Fruit fly (Drosophila melanogaster) whole organism, embryonic: ENCODE data around the gene CG43245.

Experiments used
- Asciz ChIP-seq: fragments of 200-800 bp; sonication (Bioruptor generic); optimal IDR thresholded peaks from 2 replicates; lab custom pipeline; 2017; ENCODE audit warnings: missing biosample characterization, mild to moderate bottlenecking, missing genetic modification characterization, missing genetic modification reagents
- Atf6 ChIP-seq: fragments of 200-800 bp; sonication (Bioruptor generic); IDR thresholded peaks from 2 replicates; pipeline ENCODE4 v1.3.6; 2022; ENCODE audit warnings: missing biosample characterization, missing genetic modification characterization
- Awh ChIP-seq: fragments of 200-800 bp; sonication (Bioruptor generic); IDR thresholded peaks from 2 replicates; pipeline ENCODE4, ENCODE4 v1.3.6; 2022; ENCODE audit warnings: missing biosample characterization, missing genetic modification characterization
- Bdp1 ChIP-seq: fragments of 200-800 bp; sonication (Bioruptor generic); optimal IDR thresholded peaks from 3 replicates; lab custom pipeline; 2016; ENCODE audit warnings: missing biosample characterization, missing genetic modification characterization
- CG10321 ChIP-seq: fragments of 200-800 bp; sonication (Bioruptor generic); IDR thresholded peaks from 2 replicates; pipeline ENCODE4 v1.3.6; 2022; ENCODE audit warnings: missing biosample characterization, missing genetic modification characterization
- CG10565 ChIP-seq: fragments of 200-800 bp; sonication (Bioruptor generic); optimal IDR thresholded peaks from 3 replicates; lab custom pipeline; 2016; ENCODE audit warnings: missing biosample characterization, mild to moderate bottlenecking, missing genetic modification characterization
- CG11456 ChIP-seq: fragments of 200-800 bp; sonication (Bioruptor generic); IDR thresholded peaks from 3 replicates; pipeline ENCODE4 v1.3.6; 2022; ENCODE audit warnings: missing biosample characterization, missing genetic modification characterization
- CG11723 ChIP-seq: fragments of 200-800 bp; sonication (Bioruptor generic); optimal IDR thresholded peaks from 2 replicates; lab custom pipeline; 2017; ENCODE audit warnings: missing biosample characterization, mild to moderate bottlenecking, missing genetic modification characterization
- CG12744 ChIP-seq: fragments of 200-800 bp; sonication (Bioruptor generic); optimal IDR thresholded peaks from 2 replicates; lab custom pipeline; 2016; ENCODE audit warnings: missing biosample characterization, missing genetic modification characterization
- CG13624 ChIP-seq: fragments of 200-800 bp; sonication (Bioruptor generic); optimal IDR thresholded peaks from 2 replicates; lab custom pipeline; 2016; ENCODE audit warnings: missing biosample characterization, missing genetic modification characterization
- CG15479 ChIP-seq: fragments of 200-800 bp; sonication (Bioruptor generic); optimal IDR thresholded peaks from 3 replicates; lab custom pipeline; 2019; ENCODE audit warnings: missing biosample characterization, mild to moderate bottlenecking, missing genetic modification characterization, moderate library complexity
- CG1602 ChIP-seq: fragments of 200-800 bp; sonication (Bioruptor generic); optimal IDR thresholded peaks from 3 replicates; lab custom pipeline; 2016; ENCODE audit warnings: missing biosample characterization, missing genetic modification characterization
- CG16815 ChIP-seq: fragments of 200-800 bp; sonication (Bioruptor generic); optimal IDR thresholded peaks from 3 replicates; lab custom pipeline; 2017; ENCODE audit warnings: missing biosample characterization, mild to moderate bottlenecking, missing genetic modification characterization
- CG17361 ChIP-seq: fragments of 200-800 bp; sonication (Bioruptor generic); IDR thresholded peaks from 3 replicates; pipeline ENCODE4 v1.3.6; 2022; ENCODE audit warnings: missing biosample characterization, missing genetic modification characterization
- CG1792 ChIP-seq: fragments of 200-800 bp; sonication (Bioruptor generic); optimal IDR thresholded peaks from 2 replicates; lab custom pipeline; 2016; ENCODE audit warnings: missing biosample characterization, missing genetic modification characterization
- CG3163 ChIP-seq: fragments of 200-800 bp; sonication (Bioruptor generic); optimal IDR thresholded peaks from 3 replicates; lab custom pipeline; 2016; ENCODE audit warnings: missing biosample characterization, missing genetic modification characterization
- CG42726 ChIP-seq: fragments of 200-800 bp; sonication (Bioruptor generic); IDR thresholded peaks from 2 replicates; pipeline ENCODE4 v1.3.6; 2022; ENCODE audit warnings: missing biosample characterization, missing genetic modification characterization; ENCODE audit not compliant: partially characterized antibody
- CG5245 ChIP-seq: fragments of 200-800 bp; sonication (Bioruptor generic); optimal IDR thresholded peaks from 3 replicates; lab custom pipeline; 2016; ENCODE audit warnings: missing biosample characterization, missing genetic modification characterization
- CG6175 ChIP-seq: fragments of 200-800 bp; sonication (Bioruptor generic); IDR thresholded peaks from 3 replicates; pipeline ENCODE4 v1.3.6; 2022; ENCODE audit warnings: missing biosample characterization, missing genetic modification characterization
- CG7556 ChIP-seq: fragments of 200-800 bp; sonication (Bioruptor generic); optimal IDR thresholded peaks from 2 replicates; lab custom pipeline; 2017; ENCODE audit warnings: missing biosample characterization, mild to moderate bottlenecking, missing genetic modification characterization
- CG7963 ChIP-seq: fragments of 200-800 bp; sonication (Bioruptor generic); IDR thresholded peaks from 3 replicates; pipeline ENCODE4 v1.3.6; 2022; ENCODE audit warnings: missing biosample characterization, missing genetic modification characterization; ENCODE audit not compliant: partially characterized antibody
- Doc3 ChIP-seq: fragments of 200-800 bp; sonication (Bioruptor generic); IDR thresholded peaks from 3 replicates; pipeline ENCODE4 v1.3.6; 2022; ENCODE audit warnings: missing biosample characterization, missing genetic modification characterization; ENCODE audit not compliant: partially characterized antibody
- Dref ChIP-seq: fragments of 200-800 bp; sonication (Bioruptor generic); IDR thresholded peaks from 2 replicates; pipeline ENCODE4 v1.3.6; 2022; ENCODE audit warnings: missing biosample characterization, missing genetic modification characterization
- Gug ChIP-seq: fragments of 200-800 bp; sonication (Bioruptor generic); IDR thresholded peaks from 4 replicates; pipeline ENCODE4 v1.3.6; 2022; ENCODE audit warnings: missing biosample characterization, missing genetic modification characterization
- HmgZ ChIP-seq: fragments of 200-800 bp; sonication (Bioruptor generic); optimal IDR thresholded peaks from 2 replicates; lab custom pipeline; 2018; ENCODE audit warnings: missing biosample characterization, mild to moderate bottlenecking, missing genetic modification characterization
- Hmr ChIP-seq: fragments of 200-800 bp; sonication (Bioruptor generic); optimal IDR thresholded peaks from 3 replicates; lab custom pipeline; 2017; ENCODE audit warnings: mild to moderate bottlenecking, missing biosample characterization, missing genetic modification reagents, missing genetic modification characterization
- Hr78 ChIP-seq, 2 experiments: fragments of 200-800 bp in 1 of 2; fragments of >200 bp in 1 of 2; sonication (Bioruptor generic) in 1 of 2; optimal IDR thresholded peaks; 2 replicates each; lab custom pipeline; 2017 to 2019; ENCODE audit warnings: missing biosample characterization in 2 of 2, missing genetic modification characterization in 2 of 2, mild to moderate bottlenecking in 1 of 2, moderate library complexity in 1 of 2
- NFAT ChIP-seq: fragments of 200-800 bp; sonication (Bioruptor generic); IDR thresholded peaks from 2 replicates; pipeline ENCODE4 v1.3.6; 2022; ENCODE audit warnings: missing biosample characterization, missing genetic modification characterization
- Opbp ChIP-seq: fragments of 200-800 bp; sonication (Bioruptor generic); IDR thresholded peaks from 3 replicates; pipeline ENCODE4 v1.3.6; 2022; ENCODE audit warnings: missing biosample characterization, missing genetic modification characterization; ENCODE audit not compliant: partially characterized antibody
- aop ChIP-seq: fragments of 200-800 bp; sonication (Bioruptor generic); IDR thresholded peaks from 2 replicates; pipeline ENCODE4 v1.3.6; 2022; ENCODE audit warnings: missing biosample characterization, missing genetic modification characterization
- ato ChIP-seq: fragments of 200-800 bp; sonication (Bioruptor generic); IDR thresholded peaks from 2 replicates; pipeline ENCODE4 v1.3.6; 2022; ENCODE audit warnings: missing biosample characterization, missing genetic modification characterization; ENCODE audit not compliant: partially characterized antibody
- br ChIP-seq: fragments of >200 bp; optimal IDR thresholded peaks from 2 replicates; lab custom pipeline; 2017
- btn ChIP-seq: fragments of 200-800 bp; sonication (Bioruptor generic); optimal IDR thresholded peaks from 2 replicates; lab custom pipeline; 2016; ENCODE audit warnings: missing biosample characterization, missing genetic modification characterization
- chif ChIP-seq, 2 experiments: fragments of 200-800 bp; sonication (Bioruptor generic); optimal IDR thresholded peaks; 3 replicates each; lab custom pipeline; 2016; ENCODE audit warnings: missing biosample characterization in 2 of 2, missing genetic modification characterization in 2 of 2
- chn ChIP-seq: fragments of 200-800 bp; sonication (Bioruptor generic); optimal IDR thresholded peaks from 2 replicates; lab custom pipeline; 2016; ENCODE audit warnings: missing biosample characterization, missing genetic modification characterization
- corto ChIP-seq: fragments of 200-800 bp; sonication (Bioruptor generic); optimal IDR thresholded peaks from 2 replicates; lab custom pipeline; 2016; ENCODE audit warnings: missing biosample characterization, mild to moderate bottlenecking, missing genetic modification characterization, moderate library complexity
- crp ChIP-seq, 2 experiments: fragments of 200-800 bp; sonication (Bioruptor generic); optimal IDR thresholded peaks; 2 replicates in 1 of 2; 3 replicates in 1 of 2; lab custom pipeline; 2017; ENCODE audit warnings: missing biosample characterization in 2 of 2, missing genetic modification characterization in 2 of 2, mild to moderate bottlenecking in 1 of 2, moderate library complexity in 1 of 2
- danr ChIP-seq: fragments of 200-800 bp; sonication (Bioruptor generic); IDR thresholded peaks from 2 replicates; pipeline ENCODE4 v1.3.6; 2022; ENCODE audit warnings: missing biosample characterization, missing genetic modification characterization
- fd102C ChIP-seq: fragments of 200-800 bp; sonication (Bioruptor generic); optimal IDR thresholded peaks from 2 replicates; lab custom pipeline; 2018; ENCODE audit warnings: missing biosample characterization, mild to moderate bottlenecking, missing genetic modification characterization, moderate library complexity
- fd96Cb ChIP-seq: fragments of 200-800 bp; sonication (Bioruptor generic); optimal IDR thresholded peaks from 2 replicates; lab custom pipeline; 2018; ENCODE audit warnings: missing biosample characterization, mild to moderate bottlenecking, missing genetic modification characterization, moderate library complexity
- ftz-f1 ChIP-seq: fragments of 200-800 bp; sonication (Bioruptor generic); optimal IDR thresholded peaks from 2 replicates; lab custom pipeline; 2016; ENCODE audit warnings: missing biosample characterization, missing genetic modification characterization
- gce ChIP-seq: fragments of 200-800 bp; sonication (Bioruptor generic); IDR thresholded peaks from 3 replicates; pipeline ENCODE4 v1.3.6; 2022; ENCODE audit warnings: missing biosample characterization, missing genetic modification characterization
- hkb ChIP-seq, 2 experiments: fragments of 200-800 bp in 1 of 2; fragments of >200 bp in 1 of 2; sonication (Bioruptor generic) in 1 of 2; IDR thresholded peaks in 1 of 2; optimal IDR thresholded peaks in 1 of 2; 2 replicates each; pipeline versions ENCODE4 v1.3.6 to Lab custom; 2017 to 2022; ENCODE audit warnings: missing biosample characterization in 1 of 2, missing genetic modification characterization in 1 of 2
- odd ChIP-seq: fragments of 200-800 bp; sonication (Bioruptor generic); optimal IDR thresholded peaks from 2 replicates; lab custom pipeline; 2017; ENCODE audit warnings: missing biosample characterization, mild to moderate bottlenecking, missing genetic modification characterization
- sens-2 ChIP-seq: fragments of 200-800 bp; sonication (Bioruptor generic); IDR thresholded peaks from 2 replicates; pipeline ENCODE4 v1.3.6; 2022; ENCODE audit warnings: missing biosample characterization, missing genetic modification characterization
- trem ChIP-seq: fragments of 200-800 bp; optimal IDR thresholded peaks from 3 replicates; lab custom pipeline; 2019; ENCODE audit warnings: missing biosample characterization, mild to moderate bottlenecking, missing genetic modification characterization, moderate library complexity
- unpg ChIP-seq: fragments of 200-800 bp; sonication (Bioruptor generic); optimal IDR thresholded peaks from 3 replicates; lab custom pipeline; 2018; ENCODE audit warnings: missing biosample characterization, mild to moderate bottlenecking, missing genetic modification characterization, moderate library complexity
- zen2 ChIP-seq: fragments of 200-800 bp; sonication (Bioruptor generic); IDR thresholded peaks from 3 replicates; pipeline ENCODE4 v1.3.6; 2022; ENCODE audit warnings: missing biosample characterization, missing genetic modification characterization; ENCODE audit not compliant: partially characterized antibody

The CG43245 gene

DNA sequence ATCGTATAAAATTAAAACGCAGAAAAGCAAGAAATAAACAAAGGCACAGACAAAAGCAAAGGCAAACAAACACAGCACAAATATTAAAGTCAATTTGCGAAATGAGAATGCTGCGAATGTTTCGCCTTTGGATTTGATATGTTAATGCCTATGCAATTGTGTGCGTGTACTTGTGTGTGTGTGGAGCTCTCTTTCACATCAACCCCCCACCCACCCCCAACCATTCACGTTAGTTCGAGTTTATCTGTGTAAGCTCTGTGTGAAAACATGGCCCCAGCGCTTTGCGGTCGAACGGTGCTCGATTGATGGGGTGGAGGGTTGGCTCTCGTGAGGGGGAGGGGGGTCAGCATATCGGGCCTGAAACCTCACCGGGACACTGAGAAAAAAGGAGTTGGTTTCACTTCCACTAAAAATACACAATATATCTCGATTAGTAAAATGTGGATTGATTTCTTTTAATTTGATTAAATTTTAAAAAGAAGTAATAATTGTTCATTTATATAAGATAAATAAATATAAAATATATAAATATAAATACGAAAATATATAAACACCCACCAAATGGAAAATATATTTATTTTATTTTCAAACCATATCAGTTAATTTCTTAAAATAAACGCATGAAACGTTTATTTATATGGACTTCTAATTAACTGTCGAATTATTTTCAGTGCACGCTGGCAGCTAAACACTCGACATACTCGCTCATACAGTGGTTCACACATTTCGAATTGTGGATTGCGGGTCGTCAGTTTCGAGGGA is 33.2 kb upstream of the CG43245 start (continued):
- no peak for TF ChIP-seq CG10565 (GFP tag; lab: Kevin White, UChicago)
- TF ChIP-seq odd (GFP tag; lab: Kevin White, UChicago): peak; percentile 80
- peak; percentile 65; the same call in 1 of the 2 replicates for TF ChIP-seq danr (GFP tag; lab: Robert Waterston, UW)
- no peak for TF ChIP-seq btn (GFP tag; lab: Kevin White, UChicago)
- peak; percentile 93 for TF ChIP-seq CG7556 (GFP tag; lab: Kevin White, UChicago)
- TF ChIP-seq trem (tag; lab: Kevin White, UChicago): peak; percentile 74
- TF ChIP-seq Awh: peak; percentile 27; the same call in 1 of the 2 replicates
- TF ChIP-seq hkb (optimal IDR thresholded peaks at IDR 0.05; lab: Kevin White, UChicago): no peak
- peak; percentile 77 for TF ChIP-seq hkb (GFP tag; IDR thresholded peaks at IDR 0.05; lab: Robert Waterston, UW)
- TF ChIP-seq Gug (GFP tag; lab: Robert Waterston, UW): peak; percentile 49; the same call in 3 of the 4 replicates
- peak; percentile 77 for TF ChIP-seq CG11456 (GFP tag; lab: Robert Waterston, UW)
- TF ChIP-seq ato (GFP tag; lab: Robert Waterston, UW): no peak; the same call in 1 of the 2 replicates
- no peak for TF ChIP-seq CG15479 (GFP tag; lab: Kevin White, UChicago)
- TF ChIP-seq Bdp1 (GFP tag; lab: Kevin White, UChicago): no peak
- TF ChIP-seq CG3163 (GFP tag; lab: Kevin White, UChicago): no peak
- peak; percentile 65; the same call in 2 of the 3 replicates for TF ChIP-seq CG6175
- TF ChIP-seq fd96Cb: peak; percentile 87
- TF ChIP-seq Hr78 (GFP tag; optimal IDR thresholded peaks at IDR 0.05; lab: Kevin White, UChicago): no peak
- TF ChIP-seq gce (GFP tag; lab: Robert Waterston, UW): peak; percentile 70; the same call in 2 of the 3 replicates
- peak in 1 of 2 experiments; percentile 27 for TF ChIP-seq chif (GFP tag; optimal IDR thresholded peaks at IDR 0.05; lab: Kevin White, UChicago)
- peak; percentile 19; the same call in 1 of the 2 replicates for TF ChIP-seq sens-2 (GFP tag; lab: Robert Waterston, UW)
- TF ChIP-seq CG1602 (GFP tag; lab: Kevin White, UChicago): peak; percentile 58
- TF ChIP-seq NFAT: peak; percentile 80
- TF ChIP-seq CG1792 (GFP tag; lab: Kevin White, UChicago): no peak
- peak; percentile 42 for TF ChIP-seq CG5245 (GFP tag; lab: Kevin White, UChicago)
- TF ChIP-seq HmgZ (tag; lab: Kevin White, UChicago): no peak
- peak; percentile 24 for TF ChIP-seq CG13624
- TF ChIP-seq Hmr (GFP tag; lab: Kevin White, UChicago): peak; percentile 76
- TF ChIP-seq unpg (GFP tag; lab: Kevin White, UChicago): peak; percentile 64
- no peak for TF ChIP-seq CG7963
- TF ChIP-seq crp (GFP tag; optimal IDR thresholded peaks at IDR 0.05; lab: Kevin White, UChicago): no peak
- TF ChIP-seq CG16815 (GFP tag; lab: Kevin White, UChicago): peak; percentile 50
- TF ChIP-seq corto (GFP tag; lab: Kevin White, UChicago): no peak
- peak; percentile 19 for TF ChIP-seq CG11723 (GFP tag; lab: Kevin White, UChicago)
- TF ChIP-seq ftz-f1: no peak
- TF ChIP-seq aop (GFP tag; lab: Robert Waterston, UW): peak; percentile 50; the same call in 1 of the 2 replicates
- no peak for TF ChIP-seq CG12744 (GFP tag; lab: Kevin White, UChicago)
- TF ChIP-seq CG17361 (GFP tag; lab: Robert Waterston, UW): peak; percentile 92
- no peak for TF ChIP-seq Doc3 (GFP tag; lab: Robert Waterston, UW)
- 0 out of 2 replicates have a peak, but pooled peaks have one; percentile 5 for TF ChIP-seq CG10321 (GFP tag; lab: Robert Waterston, UW)
- TF ChIP-seq Atf6 (GFP tag; lab: Robert Waterston, UW): no peak; the same call in 1 of the 2 replicates
- TF ChIP-seq Opbp: no peak
- no peak for TF ChIP-seq chn
- TF ChIP-seq Asciz (GFP tag; lab: Kevin White, UChicago): peak; percentile 85
- TF ChIP-seq CG42726 (GFP tag; lab: Robert Waterston, UW): no peak
- TF ChIP-seq fd102C (GFP tag; lab: Kevin White, UChicago): no peak
- TF ChIP-seq br (lab: Kevin White, UChicago): no peak
- TF ChIP-seq zen2 (GFP tag; lab: Robert Waterston, UW): no peak
- no peak for TF ChIP-seq Dref (GFP tag; lab: Robert Waterston, UW)
